Fruit fly (Drosophila melanogaster): ENCODE results near the gene upd3.

upd3 gene

DNA sequence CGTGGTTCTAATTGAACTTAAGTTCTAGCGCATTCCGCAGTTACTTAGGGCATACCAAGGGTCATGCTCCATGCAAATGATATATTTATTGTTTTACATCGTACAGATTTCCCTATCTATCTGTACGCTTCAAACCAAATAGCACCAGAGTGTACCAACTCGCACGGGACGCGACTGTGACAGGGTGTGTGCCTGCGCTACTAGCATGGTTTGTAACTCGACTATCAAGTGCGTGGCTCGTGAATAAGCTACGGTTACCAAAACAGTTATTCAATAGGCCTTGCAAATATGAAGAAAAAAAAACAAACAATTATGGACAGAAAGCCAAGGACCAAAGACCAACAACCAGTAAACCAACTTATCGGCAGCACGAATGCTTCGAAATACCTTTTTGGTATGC lies 44.3 kb downstream of the upd3 start (continued):
- TF ChIP-seq CG2712 (tag; optimal IDR thresholded peaks at IDR 0.05) (no peak), CG13624 (GFP tag; optimal IDR thresholded peaks at IDR 0.05) (no peak), CG33557 (GFP tag; optimal IDR thresholded peaks at IDR 0.05) (no peak), Xbp1 (GFP tag; optimal IDR thresholded peaks at IDR 0.05) (peak; percentile 9), CG4424 (GFP tag; optimal IDR thresholded peaks at IDR 0.05) (peak; percentile 10), CG3995 (GFP tag; optimal IDR thresholded peaks at IDR 0.05) (peak; percentile 59), CG9932 (GFP tag; IDR thresholded peaks at IDR 0.05) (0 out of 2 replicates have a peak, but pooled peaks have one; percentile 32), sc (optimal IDR thresholded peaks at IDR 0.05) (no peak), sc (GFP tag; optimal IDR thresholded peaks at IDR 0.05) (no peak), CG4707 (GFP tag; optimal IDR thresholded peaks at IDR 0.05) (no peak), sens (GFP tag) (peak; percentile 29), abd-A (tag; optimal IDR thresholded peaks at IDR 0.05) (no peak), stc (GFP tag; IDR thresholded peaks at IDR 0.05) (no peak), Spps (tag; optimal IDR thresholded peaks at IDR 0.05) (no peak), mam (GFP tag; optimal IDR thresholded peaks at IDR 0.05) (peak; percentile 30), exex (tag; optimal IDR thresholded peaks at IDR 0.05) (no peak), C15 (GFP tag; IDR thresholded peaks at IDR 0.05) (no peak), CG8290 (GFP tag; optimal IDR thresholded peaks at IDR 0.05) (no peak), CG8290 (tag; optimal IDR thresholded peaks at IDR 0.05) (no peak), Antp (GFP tag; optimal IDR thresholded peaks at IDR 0.05) (peak; percentile 8)
